Fruit fly (Drosophila melanogaster) whole organism, embryonic: ENCODE data around the gene CG9776.
A peak's percentile ranks its signal among the peaks of the same experiment; 100 is the strongest.

Source experiments
- Aef1 ChIP-seq: fragments of 200-800 bp; sonication (Bioruptor generic); IDR thresholded peaks from 3 replicates; pipeline ENCODE4 v1.3.6; 2022; ENCODE audit warnings: missing biosample characterization, missing genetic modification characterization
- Blimp-1 ChIP-seq: fragments of 200-800 bp; sonication (Bioruptor generic); optimal IDR thresholded peaks from 3 replicates; lab custom pipeline; 2018; ENCODE audit warnings: missing biosample characterization, missing genetic modification characterization, mild to moderate bottlenecking, moderate library complexity, missing genetic modification reagents
- CG10147 ChIP-seq: fragments of 200-800 bp; sonication (Bioruptor generic); optimal IDR thresholded peaks from 2 replicates; lab custom pipeline; 2019; ENCODE audit warnings: missing biosample characterization, mild to moderate bottlenecking, missing genetic modification characterization, moderate library complexity
- CG10274 ChIP-seq: fragments of 200-800 bp; sonication (Bioruptor generic); optimal IDR thresholded peaks from 3 replicates; lab custom pipeline; 2017; ENCODE audit warnings: missing biosample characterization, mild to moderate bottlenecking, missing genetic modification characterization
- CG10543 ChIP-seq: fragments of 200-800 bp; sonication (Bioruptor generic); optimal IDR thresholded peaks from 3 replicates; lab custom pipeline; 2017; ENCODE audit warnings: missing biosample characterization, mild to moderate bottlenecking, missing genetic modification characterization, moderate library complexity
- CG10979 ChIP-seq: fragments of 200-800 bp; sonication (Bioruptor generic); optimal IDR thresholded peaks from 2 replicates; lab custom pipeline; 2018; ENCODE audit warnings: missing biosample characterization, mild to moderate bottlenecking, missing genetic modification characterization, moderate library complexity
- CG12942 ChIP-seq: fragments of 200-800 bp; sonication (Bioruptor generic); optimal IDR thresholded peaks from 3 replicates; lab custom pipeline; 2016; ENCODE audit warnings: missing biosample characterization, missing genetic modification characterization
- CG13424 ChIP-seq: fragments of 200-800 bp; sonication (Bioruptor generic); optimal IDR thresholded peaks from 2 replicates; lab custom pipeline; 2019; ENCODE audit warnings: missing biosample characterization, mild to moderate bottlenecking, missing genetic modification characterization, moderate library complexity
- CG15514 ChIP-seq: fragments of 200-800 bp; sonication (Bioruptor generic); optimal IDR thresholded peaks from 3 replicates; lab custom pipeline; 2017; ENCODE audit warnings: missing biosample characterization, missing genetic modification characterization, mild to moderate bottlenecking, moderate library complexity, missing genetic modification reagents
- CG15696 ChIP-seq: fragments of 200-800 bp; sonication (Bioruptor generic); optimal IDR thresholded peaks from 2 replicates; lab custom pipeline; 2019; ENCODE audit warnings: missing biosample characterization, mild to moderate bottlenecking, missing genetic modification characterization, moderate library complexity
- CG1603 ChIP-seq: fragments of 200-800 bp; sonication (Bioruptor generic); optimal IDR thresholded peaks from 2 replicates; lab custom pipeline; 2019; ENCODE audit warnings: missing biosample characterization, mild to moderate bottlenecking, missing genetic modification characterization, moderate library complexity
- CG2120 ChIP-seq: fragments of 200-800 bp; sonication (Bioruptor generic); optimal IDR thresholded peaks from 3 replicates; lab custom pipeline; 2016; ENCODE audit warnings: missing biosample characterization, missing genetic modification characterization
- CG2712 ChIP-seq: fragments of 200-800 bp; optimal IDR thresholded peaks from 3 replicates; lab custom pipeline; 2019; ENCODE audit warnings: missing biosample characterization, mild to moderate bottlenecking, missing genetic modification characterization, moderate library complexity
- CG32767 ChIP-seq: fragments of 200-800 bp; sonication (Bioruptor generic); IDR thresholded peaks from 2 replicates; pipeline ENCODE4 v1.3.6; 2022; ENCODE audit warnings: missing biosample characterization, missing genetic modification characterization
- CG32772 ChIP-seq: fragments of 200-800 bp; sonication (Bioruptor generic); IDR thresholded peaks from 2 replicates; pipeline ENCODE4 v1.3.6; 2022; ENCODE audit warnings: missing biosample characterization, missing genetic modification characterization
- CG3281 ChIP-seq: fragments of 200-800 bp; sonication (Bioruptor generic); optimal IDR thresholded peaks from 3 replicates; lab custom pipeline; 2017; ENCODE audit warnings: missing biosample characterization, mild to moderate bottlenecking, missing genetic modification characterization
- CG3838 ChIP-seq: fragments of 200-800 bp; sonication (Bioruptor generic); optimal IDR thresholded peaks from 3 replicates; lab custom pipeline; 2016; ENCODE audit warnings: missing biosample characterization, missing genetic modification characterization
- CG42726 ChIP-seq: fragments of 200-800 bp; sonication (Bioruptor generic); IDR thresholded peaks from 2 replicates; pipeline ENCODE4 v1.3.6; 2022; ENCODE audit warnings: missing biosample characterization, missing genetic modification characterization; ENCODE audit not compliant: partially characterized antibody
- CG4707 ChIP-seq: fragments of 200-800 bp; sonication (Bioruptor generic); optimal IDR thresholded peaks from 2 replicates; lab custom pipeline; 2018; ENCODE audit warnings: missing biosample characterization, mild to moderate bottlenecking, missing genetic modification characterization, moderate library complexity
- CG6791 ChIP-seq: fragments of 200-800 bp; sonication (Bioruptor generic); IDR thresholded peaks from 3 replicates; pipeline ENCODE4 v1.3.6; 2022; ENCODE audit warnings: missing biosample characterization, missing genetic modification characterization; ENCODE audit not compliant: partially characterized antibody
- CG7556 ChIP-seq: fragments of 200-800 bp; sonication (Bioruptor generic); optimal IDR thresholded peaks from 2 replicates; lab custom pipeline; 2017; ENCODE audit warnings: missing biosample characterization, mild to moderate bottlenecking, missing genetic modification characterization
- CG7786 ChIP-seq: fragments of 200-800 bp; sonication (Bioruptor generic); optimal IDR thresholded peaks from 2 replicates; lab custom pipeline; 2016; ENCODE audit warnings: missing biosample characterization, missing genetic modification characterization
- CG9797 ChIP-seq: fragments of 200-800 bp; sonication (Bioruptor generic); optimal IDR thresholded peaks from 3 replicates; lab custom pipeline; 2018; ENCODE audit warnings: missing biosample characterization, mild to moderate bottlenecking, missing genetic modification characterization
- H2.0 ChIP-seq: fragments of 200-800 bp; sonication (Bioruptor generic); IDR thresholded peaks from 2 replicates; pipeline ENCODE4 v1.3.6; 2022; ENCODE audit warnings: missing biosample characterization, missing genetic modification characterization
- HmgZ ChIP-seq: fragments of 200-800 bp; sonication (Bioruptor generic); optimal IDR thresholded peaks from 2 replicates; lab custom pipeline; 2018; ENCODE audit warnings: missing biosample characterization, mild to moderate bottlenecking, missing genetic modification characterization
- Hmr ChIP-seq: fragments of 200-800 bp; sonication (Bioruptor generic); optimal IDR thresholded peaks from 3 replicates; lab custom pipeline; 2017; ENCODE audit warnings: mild to moderate bottlenecking, missing biosample characterization, missing genetic modification reagents, missing genetic modification characterization
- Hr51 ChIP-seq, 2 experiments: fragments of 200-800 bp; sonication (Bioruptor generic); optimal IDR thresholded peaks; 2 replicates in 1 of 2; 3 replicates in 1 of 2; lab custom pipeline; 2016 to 2018; ENCODE audit warnings: missing biosample characterization in 2 of 2, missing genetic modification characterization in 2 of 2, mild to moderate bottlenecking in 1 of 2, moderate library complexity in 1 of 2
- Lhr ChIP-seq: fragments of 200-800 bp; sonication (Bioruptor generic); optimal IDR thresholded peaks from 3 replicates; lab custom pipeline; 2017; ENCODE audit warnings: mild to moderate bottlenecking, missing biosample characterization, missing genetic modification reagents, missing genetic modification characterization
- Max ChIP-seq: fragments of 200-800 bp; sonication (Bioruptor generic); optimal IDR thresholded peaks from 2 replicates; lab custom pipeline; 2016; ENCODE audit warnings: missing biosample characterization, mild to moderate bottlenecking, missing genetic modification characterization
- Mrtf ChIP-seq: fragments of 200-800 bp; sonication (Bioruptor generic); IDR thresholded peaks from 3 replicates; pipeline ENCODE4 v1.3.6; 2022; ENCODE audit warnings: missing biosample characterization, missing genetic modification characterization
- Myb ChIP-seq: fragments of 200-800 bp; sonication (Bioruptor generic); optimal IDR thresholded peaks from 2 replicates; lab custom pipeline; 2016; ENCODE audit warnings: missing biosample characterization, missing genetic modification characterization
- Oaz ChIP-seq: fragments of 200-800 bp; sonication (Bioruptor generic); IDR thresholded peaks from 2 replicates; pipeline ENCODE4 v1.3.6; 2022; ENCODE audit warnings: missing biosample characterization, missing genetic modification characterization
- Sox100B ChIP-seq: fragments of 200-800 bp; sonication (Bioruptor generic); optimal IDR thresholded peaks from 3 replicates; lab custom pipeline; 2018; ENCODE audit warnings: missing biosample characterization, mild to moderate bottlenecking, missing genetic modification characterization
- Sry-δ ChIP-seq: fragments of 200-800 bp; sonication (Bioruptor generic); optimal IDR thresholded peaks from 2 replicates; lab custom pipeline; 2016; ENCODE audit warnings: missing biosample characterization, missing genetic modification characterization
- Taf1 ChIP-seq: fragments of 200-800 bp; sonication (Bioruptor generic); IDR thresholded peaks from 2 replicates; pipeline ENCODE4 v1.3.6; 2022; ENCODE audit warnings: missing biosample characterization, missing genetic modification characterization
- bbx ChIP-seq: fragments of 200-800 bp; sonication (Bioruptor generic); IDR thresholded peaks from 2 replicates; pipeline ENCODE4 v1.3.6; 2022; ENCODE audit warnings: missing biosample characterization, missing genetic modification characterization; ENCODE audit not compliant: partially characterized antibody
- crol ChIP-seq: fragments of 200-800 bp; sonication (Bioruptor generic); IDR thresholded peaks from 2 replicates; pipeline ENCODE4 v1.3.6; 2022; ENCODE audit warnings: missing biosample characterization, missing genetic modification characterization
- dan ChIP-seq: fragments of 200-800 bp; sonication (Bioruptor generic); IDR thresholded peaks from 2 replicates; pipeline ENCODE4 v1.3.6; 2022; ENCODE audit warnings: missing biosample characterization, missing genetic modification characterization
- danr ChIP-seq: fragments of 200-800 bp; sonication (Bioruptor generic); IDR thresholded peaks from 2 replicates; pipeline ENCODE4 v1.3.6; 2022; ENCODE audit warnings: missing biosample characterization, missing genetic modification characterization
- ewg ChIP-seq: fragments of 200-800 bp; sonication (Bioruptor generic); optimal IDR thresholded peaks from 3 replicates; lab custom pipeline; 2017; ENCODE audit warnings: mild to moderate bottlenecking, missing biosample characterization, missing genetic modification reagents, missing genetic modification characterization
- grn ChIP-seq: fragments of 200-800 bp; sonication (Bioruptor generic); optimal IDR thresholded peaks from 3 replicates; lab custom pipeline; 2017; ENCODE audit warnings: missing biosample characterization, missing genetic modification characterization
- gsb ChIP-seq: fragments of 200-800 bp; sonication (Bioruptor generic); IDR thresholded peaks from 2 replicates; pipeline ENCODE4 v1.3.6; 2022; ENCODE audit warnings: missing biosample characterization, missing genetic modification characterization
- gt ChIP-seq: fragments of 200-800 bp; sonication (Bioruptor generic); IDR thresholded peaks from 2 replicates; pipeline ENCODE4 v1.3.6; 2022; ENCODE audit warnings: missing biosample characterization, missing genetic modification characterization
- ham ChIP-seq: fragments of 200-800 bp; sonication (Bioruptor generic); IDR thresholded peaks from 2 replicates; pipeline ENCODE4 v1.3.6; 2022; ENCODE audit warnings: missing biosample characterization, missing genetic modification characterization
- sug ChIP-seq: fragments of 200-800 bp; optimal IDR thresholded peaks from 2 replicates; lab custom pipeline; 2019; ENCODE audit warnings: missing biosample characterization, mild to moderate bottlenecking, missing genetic modification characterization, moderate library complexity
- tin ChIP-seq: fragments of 200-800 bp; sonication (Bioruptor generic); optimal IDR thresholded peaks from 3 replicates; lab custom pipeline; 2016; ENCODE audit warnings: missing biosample characterization, missing genetic modification characterization
- tna ChIP-seq: fragments of 200-800 bp; sonication (Bioruptor generic); IDR thresholded peaks from 2 replicates; pipeline ENCODE4 v1.3.6; 2022; ENCODE audit warnings: missing biosample characterization, missing genetic modification characterization; ENCODE audit not compliant: partially characterized antibody
- vfl ChIP-seq: fragments of 200-800 bp; sonication (Bioruptor generic); optimal IDR thresholded peaks from 2 replicates; lab custom pipeline; 2016; ENCODE audit warnings: missing biosample characterization, missing genetic modification characterization
- zen2 ChIP-seq: fragments of 200-800 bp; sonication (Bioruptor generic); IDR thresholded peaks from 3 replicates; pipeline ENCODE4 v1.3.6; 2022; ENCODE audit warnings: missing biosample characterization, missing genetic modification characterization; ENCODE audit not compliant: partially characterized antibody

CG9776 gene

dm6 chr3R:4381079-4381919 is 47.4 kb upstream of the CG9776 start, which contains the start of gene Cont (continued):
- TF ChIP-seq Sox100B (GFP tag; lab: Kevin White, UChicago) (no peak), CG13424 (tag; lab: Kevin White, UChicago) (no peak), gsb (no peak), crol (no peak), Lhr (GFP tag; lab: Kevin White, UChicago) (peak; percentile 39), CG15514 (GFP tag; lab: Kevin White, UChicago) (peak; percentile 68), zen2 (GFP tag; lab: Robert Waterston, UW) (peak; percentile 89), tin (GFP tag; lab: Kevin White, UChicago) (no peak), CG10274 (no peak), CG32772 (GFP tag; lab: Robert Waterston, UW) (no peak), gt (GFP tag; lab: Robert Waterston, UW) (no peak), CG3281 (GFP tag; lab: Kevin White, UChicago) (no peak), CG2712 (tag; lab: Kevin White, UChicago) (peak; percentile 31), Oaz (GFP tag; lab: Robert Waterston, UW) (no peak), CG7556 (GFP tag; lab: Kevin White, UChicago) (no peak), Aef1 (GFP tag; lab: Robert Waterston, UW) (no peak), bbx (GFP tag; lab: Robert Waterston, UW) (peak; percentile 98), CG1603 (tag; lab: Kevin White, UChicago) (peak; percentile 68), tna (GFP tag; lab: Robert Waterston, UW) (peak; percentile 94), H2.0 (GFP tag; lab: Robert Waterston, UW) (no peak), CG2120 (GFP tag; lab: Kevin White, UChicago) (peak; percentile 25), dan (GFP tag; lab: Robert Waterston, UW) (no peak), danr (GFP tag; lab: Robert Waterston, UW) (no peak), Sry-δ (GFP tag; lab: Kevin White, UChicago) (peak; percentile 95), Mrtf (GFP tag; lab: Robert Waterston, UW) (no peak), CG10147 (no peak), Myb (GFP tag; lab: Kevin White, UChicago) (peak; percentile 30), grn (GFP tag; lab: Kevin White, UChicago) (no peak), Hr51 (GFP tag; optimal IDR thresholded peaks at IDR 0.05; lab: Kevin White, UChicago) (peak in 1 of 2 experiments; percentile 38), CG4707 (GFP tag; lab: Kevin White, UChicago) (no peak), CG10979 (tag; lab: Kevin White, UChicago) (no peak), CG12942 (GFP tag; lab: Kevin White, UChicago) (no peak), Hmr (GFP tag; lab: Kevin White, UChicago) (no peak), sug (tag; lab: Kevin White, UChicago) (no peak), Blimp-1 (GFP tag; lab: Kevin White, UChicago) (no peak), CG42726 (GFP tag; lab: Robert Waterston, UW) (peak; percentile 93), Taf1 (GFP tag; lab: Robert Waterston, UW) (no peak), ewg (peak; percentile 6), CG7786 (GFP tag; lab: Kevin White, UChicago) (no peak), CG32767 (GFP tag; lab: Robert Waterston, UW) (no peak), CG9797 (peak; percentile 59), CG15696 (tag; lab: Kevin White, UChicago) (no peak), Max (GFP tag; lab: Kevin White, UChicago) (no peak), CG10543 (GFP tag; lab: Kevin White, UChicago) (no peak), CG3838 (GFP tag; lab: Kevin White, UChicago) (no peak), vfl (no peak), CG6791 (GFP tag; lab: Robert Waterston, UW) (peak; percentile 97), HmgZ (tag; lab: Kevin White, UChicago) (peak; percentile 58), ham (GFP tag; lab: Robert Waterston, UW) (no peak)
